Fruit fly (Drosophila melanogaster) Kc167 (cell line): ENCODE data around the gene CG7164.

Source experiments
- Myc ChIP-seq: fragments of >200 bp; optimal IDR thresholded peaks from 2 replicates; lab custom pipeline; 2017; ENCODE audit warnings: missing external identifiers
- h ChIP-seq: fragments of >200 bp; optimal IDR thresholded peaks from 3 replicates; lab custom pipeline; 2018; ENCODE audit warnings: missing external identifiers
- insv ChIP-seq: fragments of >200 bp; optimal IDR thresholded peaks from 3 replicates; lab custom pipeline; 2018; ENCODE audit warnings: missing external identifiers
- psq ChIP-seq: fragments of >200 bp; optimal IDR thresholded peaks from 2 replicates; lab custom pipeline; 2017; ENCODE audit warnings: missing external identifiers

dm6 chr2L:7744739-7745138, 36.5 kb upstream of the CG7164 start, which contains the start of gene CG7214:
- TF ChIP-seq insv (lab: Kevin White, UChicago): no peak
- TF ChIP-seq h (lab: Kevin White, UChicago): no peak
- no peak for TF ChIP-seq psq (lab: Kevin White, UChicago)
- no peak for TF ChIP-seq Myc (lab: Kevin White, UChicago)
